Fruit fly (Drosophila melanogaster) whole organism: ENCODE measurements around the gene CG14926.

Experiments used
- CG8478 ChIP-seq: fragments of >200 bp; optimal IDR thresholded peaks from 2 replicates; lab custom pipeline; 2018; ENCODE audit warnings: inconsistent platforms
- Dll ChIP-seq: fragments of >200 bp; optimal IDR thresholded peaks from 2 replicates; lab custom pipeline; 2017
- EcR ChIP-seq, 2 experiments: fragments of >200 bp; optimal IDR thresholded peaks; 2 replicates each; lab custom pipeline; 2017; ENCODE audit warnings: missing biosample characterization in 2 of 2, missing genetic modification characterization in 2 of 2, missing genetic modification reagents in 2 of 2
- pan ChIP-seq: fragments of >200 bp; optimal IDR thresholded peaks from 2 replicates; lab custom pipeline; 2017
- psq ChIP-seq: fragments of >200 bp; optimal IDR thresholded peaks from 2 replicates; lab custom pipeline; 2017
- usp ChIP-seq: fragments of >200 bp; optimal IDR thresholded peaks from 2 replicates; lab custom pipeline; 2017; ENCODE audit warnings: missing biosample characterization, missing genetic modification characterization, mixed read lengths

DNA sequence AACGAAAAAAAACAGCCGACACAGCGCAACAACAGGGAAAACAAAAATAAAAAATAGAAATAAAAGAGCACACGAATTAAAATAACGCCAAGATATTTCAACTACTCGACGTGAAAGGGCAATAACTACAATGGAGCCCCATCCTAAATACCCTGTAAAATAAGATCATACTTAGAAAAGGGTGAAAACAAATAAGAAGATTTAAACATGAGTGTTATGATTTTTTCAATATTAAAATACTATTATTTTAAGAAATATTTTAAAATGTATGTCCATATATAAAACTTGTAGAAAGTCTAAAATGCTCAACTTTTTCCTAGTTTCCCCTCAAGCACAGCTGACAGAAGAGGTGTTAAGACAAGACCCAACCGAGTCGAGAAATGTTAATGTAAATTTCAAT lies 2.2 kb downstream of the CG14926 start:
- TF ChIP-seq pan (lab: Kevin White, UChicago), result no peak
- no peak for TF ChIP-seq Dll (lab: Kevin White, UChicago)
- TF ChIP-seq CG8478 (lab: Kevin White, UChicago), result no peak
- no peak for TF ChIP-seq psq (lab: Kevin White, UChicago)
- TF ChIP-seq usp, result no peak
- TF ChIP-seq EcR (GFP tag; optimal IDR thresholded peaks at IDR 0.05; lab: Kevin White, UChicago), result no peak
